Fruit fly (Drosophila melanogaster): ENCODE results near the gene CG3626.
A peak's percentile ranks its signal among the peaks of the same experiment; 100 is the strongest.

dm6 chrX:4323911-4324368 lies 42.3 kb upstream of the CG3626 start:
- peak; percentile 63 for TF ChIP-seq CG7045 (GFP tag; optimal IDR thresholded peaks at IDR 0.05)
- peak; percentile 36 for TF ChIP-seq Hr96 (GFP tag; optimal IDR thresholded peaks at IDR 0.05)
- TF ChIP-seq CG12768 (GFP tag; optimal IDR thresholded peaks at IDR 0.05), result no peak
